Worm (Caenorhabditis elegans) whole organism, L3 larva: ENCODE results near the gene xbp-1.

Source experiments
- lin-39 ChIP-seq: fragments of 150-350 bp; optimal IDR thresholded peaks from 2 replicates; lab custom pipeline; 2018; ENCODE audit warnings: missing biosample characterization, missing genetic modification reagents, missing genetic modification characterization
- nfya-1 ChIP-seq: sonication (generic microtip); optimal IDR thresholded peaks from 2 replicates; lab custom pipeline; 2017; ENCODE audit warnings: missing genetic modification characterization, mild to moderate bottlenecking, missing compliant biosample characterization, antibody characterized with exemption, moderate library complexity; ENCODE audit not compliant: insufficient read depth
- nhr-11 ChIP-seq: fragments of 150-350 bp; optimal IDR thresholded peaks from 2 replicates; lab custom pipeline; 2014; ENCODE audit warnings: missing biosample characterization, missing genetic modification characterization
- pqm-1 ChIP-seq: fragments of 150-350 bp; optimal IDR thresholded peaks from 2 replicates; lab custom pipeline; 2017; ENCODE audit warnings: missing biosample characterization, missing genetic modification characterization, inconsistent platforms

- TF ChIP-seq pqm-1 (tag; lab: Kevin White, UChicago): no peak
- TF ChIP-seq nfya-1 (tag; lab: Kevin White, UChicago): no peak
- TF ChIP-seq lin-39: no peak
- no peak for TF ChIP-seq nhr-11 (tag; lab: Kevin White, UChicago)
Observed at ce11 chrIII:4152309-4152708, 41.3 kb upstream of the xbp-1 start.
